Fruit fly (Drosophila melanogaster) whole organism, embryonic: ENCODE data around the gene dsd.

Experiments used
- B-H1 ChIP-seq: fragments of 200-800 bp; sonication (Bioruptor generic); IDR thresholded peaks from 3 replicates; pipeline ENCODE4 v1.3.6; 2022; ENCODE audit warnings: missing biosample characterization, missing genetic modification characterization
- CG11560 ChIP-seq: fragments of 200-800 bp; sonication (Bioruptor generic); IDR thresholded peaks from 3 replicates; pipeline ENCODE4 v1.3.6; 2022; ENCODE audit warnings: missing biosample characterization, missing genetic modification characterization
- CG11695 ChIP-seq: fragments of 200-800 bp; sonication (Bioruptor generic); IDR thresholded peaks from 3 replicates; pipeline ENCODE4 v1.3.6; 2022; ENCODE audit warnings: missing biosample characterization, missing genetic modification characterization
- CG12769 ChIP-seq: fragments of 200-800 bp; sonication (Bioruptor generic); optimal IDR thresholded peaks from 2 replicates; lab custom pipeline; 2019; ENCODE audit warnings: missing biosample characterization, mild to moderate bottlenecking, missing genetic modification characterization, moderate library complexity
- CG14667 ChIP-seq: fragments of 200-800 bp; sonication (Bioruptor generic); IDR thresholded peaks from 2 replicates; pipeline ENCODE4 v1.3.6; 2022; ENCODE audit warnings: missing biosample characterization, missing genetic modification characterization
- CG1603 ChIP-seq: fragments of 200-800 bp; sonication (Bioruptor generic); optimal IDR thresholded peaks from 2 replicates; lab custom pipeline; 2019; ENCODE audit warnings: missing biosample characterization, mild to moderate bottlenecking, missing genetic modification characterization, moderate library complexity
- CG1647 ChIP-seq: fragments of 200-800 bp; sonication (Bioruptor generic); optimal IDR thresholded peaks from 3 replicates; lab custom pipeline; 2016; ENCODE audit warnings: missing biosample characterization, missing genetic modification characterization
- CG18262 ChIP-seq: fragments of 200-800 bp; optimal IDR thresholded peaks from 3 replicates; lab custom pipeline; 2019; ENCODE audit warnings: missing biosample characterization, mild to moderate bottlenecking, missing genetic modification characterization, moderate library complexity
- CG30020 ChIP-seq: fragments of 200-800 bp; optimal IDR thresholded peaks from 2 replicates; lab custom pipeline; 2019; ENCODE audit warnings: missing biosample characterization, mild to moderate bottlenecking, missing genetic modification characterization, moderate library complexity
- CG30403 ChIP-seq: fragments of 200-800 bp; sonication (Bioruptor generic); optimal IDR thresholded peaks from 3 replicates; lab custom pipeline; 2016; ENCODE audit warnings: missing biosample characterization, missing genetic modification characterization
- CG31441 ChIP-seq: fragments of 200-800 bp; sonication (Bioruptor generic); IDR thresholded peaks from 2 replicates; pipeline ENCODE4 v1.3.6; 2022; ENCODE audit warnings: missing biosample characterization, missing genetic modification characterization
- CG32767 ChIP-seq: fragments of 200-800 bp; sonication (Bioruptor generic); IDR thresholded peaks from 2 replicates; pipeline ENCODE4 v1.3.6; 2022; ENCODE audit warnings: missing biosample characterization, missing genetic modification characterization
- CG3281 ChIP-seq: fragments of 200-800 bp; sonication (Bioruptor generic); optimal IDR thresholded peaks from 3 replicates; lab custom pipeline; 2017; ENCODE audit warnings: missing biosample characterization, mild to moderate bottlenecking, missing genetic modification characterization
- CG4360 ChIP-seq: fragments of 200-800 bp; sonication (Bioruptor generic); IDR thresholded peaks from 2 replicates; pipeline ENCODE4 v1.3.6; 2022; ENCODE audit warnings: missing biosample characterization, missing genetic modification characterization
- CG4617 ChIP-seq: fragments of 200-800 bp; sonication (Bioruptor generic); optimal IDR thresholded peaks from 3 replicates; lab custom pipeline; 2016; ENCODE audit warnings: missing biosample characterization, missing genetic modification characterization, borderline replicate concordance
- CG6272 ChIP-seq: fragments of 200-800 bp; sonication (Bioruptor generic); IDR thresholded peaks from 2 replicates; pipeline ENCODE4 v1.3.6; 2022; ENCODE audit warnings: missing biosample characterization, missing genetic modification characterization
- CG6654 ChIP-seq: fragments of 200-800 bp; sonication (Bioruptor generic); optimal IDR thresholded peaks from 2 replicates; lab custom pipeline; 2017; ENCODE audit warnings: missing biosample characterization, mild to moderate bottlenecking, missing genetic modification characterization
- CG7786 ChIP-seq: fragments of 200-800 bp; sonication (Bioruptor generic); optimal IDR thresholded peaks from 2 replicates; lab custom pipeline; 2016; ENCODE audit warnings: missing biosample characterization, missing genetic modification characterization
- CG9797 ChIP-seq: fragments of 200-800 bp; sonication (Bioruptor generic); optimal IDR thresholded peaks from 3 replicates; lab custom pipeline; 2018; ENCODE audit warnings: missing biosample characterization, mild to moderate bottlenecking, missing genetic modification characterization
- CG9817 ChIP-seq: fragments of 200-800 bp; sonication (Bioruptor generic); optimal IDR thresholded peaks from 2 replicates; lab custom pipeline; 2018; ENCODE audit warnings: missing biosample characterization, mild to moderate bottlenecking, missing genetic modification characterization, moderate library complexity
- CoRest ChIP-seq: fragments of 200-800 bp; sonication (Bioruptor generic); optimal IDR thresholded peaks from 3 replicates; lab custom pipeline; 2018; ENCODE audit warnings: missing biosample characterization, mild to moderate bottlenecking, missing genetic modification characterization, moderate library complexity
- D ChIP-seq, 2 experiments: fragments of 200-800 bp in 1 of 2; fragments of >200 bp in 1 of 2; sonication (Bioruptor generic) in 1 of 2; optimal IDR thresholded peaks; 2 replicates in 1 of 2; 3 replicates in 1 of 2; lab custom pipeline; 2017; ENCODE audit warnings: mild to moderate bottlenecking in 1 of 2, missing biosample characterization in 1 of 2, missing genetic modification characterization in 1 of 2, missing genetic modification reagents in 1 of 2
- D19B ChIP-seq: fragments of 200-800 bp; sonication (Bioruptor generic); optimal IDR thresholded peaks from 2 replicates; lab custom pipeline; 2017; ENCODE audit warnings: missing biosample characterization, mild to moderate bottlenecking, missing genetic modification characterization
- Dp ChIP-seq: fragments of 200-800 bp; sonication (Bioruptor generic); optimal IDR thresholded peaks from 2 replicates; lab custom pipeline; 2018; ENCODE audit warnings: missing biosample characterization, mild to moderate bottlenecking, missing genetic modification characterization, moderate library complexity
- Fer1 ChIP-seq: fragments of 200-800 bp; sonication (Bioruptor generic); optimal IDR thresholded peaks from 2 replicates; lab custom pipeline; 2017; ENCODE audit warnings: missing biosample characterization, mild to moderate bottlenecking, missing genetic modification characterization
- HHEX ChIP-seq: fragments of 200-800 bp; sonication (Bioruptor generic); optimal IDR thresholded peaks from 3 replicates; lab custom pipeline; 2017; ENCODE audit warnings: missing biosample characterization, mild to moderate bottlenecking, missing genetic modification characterization, missing genetic modification reagents
- HLHmδ ChIP-seq: fragments of 200-800 bp; sonication (Bioruptor generic); optimal IDR thresholded peaks from 2 replicates; lab custom pipeline; 2018; ENCODE audit warnings: missing biosample characterization, mild to moderate bottlenecking, missing genetic modification characterization, moderate library complexity
- Med ChIP-seq: fragments of 200-800 bp; sonication (Bioruptor generic); peaks from one replicate; lab custom pipeline; 2016; ENCODE audit warnings: missing biosample characterization, missing genetic modification characterization, mild to moderate bottlenecking, inconsistent platforms, moderate library complexity
- NC2β ChIP-seq: fragments of 200-800 bp; sonication (Bioruptor generic); optimal IDR thresholded peaks from 2 replicates; lab custom pipeline; 2016; ENCODE audit warnings: missing biosample characterization, missing genetic modification characterization
- NFAT ChIP-seq: fragments of 200-800 bp; sonication (Bioruptor generic); IDR thresholded peaks from 2 replicates; pipeline ENCODE4 v1.3.6; 2022; ENCODE audit warnings: missing biosample characterization, missing genetic modification characterization
- Sox102F ChIP-seq: fragments of 200-800 bp; sonication (Bioruptor generic); optimal IDR thresholded peaks from 2 replicates; lab custom pipeline; 2018; ENCODE audit warnings: missing biosample characterization, mild to moderate bottlenecking, missing genetic modification characterization, moderate library complexity
- Vsx1 ChIP-seq: fragments of 200-800 bp; sonication (Bioruptor generic); optimal IDR thresholded peaks from 2 replicates; lab custom pipeline; 2017; ENCODE audit warnings: missing biosample characterization, mild to moderate bottlenecking, missing genetic modification characterization, missing genetic modification reagents
- da ChIP-seq: fragments of 200-800 bp; sonication (Bioruptor generic); optimal IDR thresholded peaks from 2 replicates; lab custom pipeline; 2016; ENCODE audit warnings: missing biosample characterization, missing genetic modification characterization
- danr ChIP-seq: fragments of 200-800 bp; sonication (Bioruptor generic); IDR thresholded peaks from 2 replicates; pipeline ENCODE4 v1.3.6; 2022; ENCODE audit warnings: missing biosample characterization, missing genetic modification characterization
- en ChIP-seq: fragments of 200-800 bp; sonication (Bioruptor generic); optimal IDR thresholded peaks from 2 replicates; lab custom pipeline; 2016; ENCODE audit warnings: missing biosample characterization, missing genetic modification characterization
- esg ChIP-seq: fragments of 200-800 bp; sonication (Bioruptor generic); conservative IDR thresholded peaks from 2 replicates; pipeline ENCODE4 v1.3.6; 2022; ENCODE audit warnings: missing biosample characterization, missing genetic modification characterization
- ftz-f1 ChIP-seq: fragments of 200-800 bp; sonication (Bioruptor generic); optimal IDR thresholded peaks from 2 replicates; lab custom pipeline; 2016; ENCODE audit warnings: missing biosample characterization, missing genetic modification characterization
- hbn ChIP-seq: fragments of 200-800 bp; sonication (Bioruptor generic); IDR thresholded peaks from 2 replicates; pipeline ENCODE4 v1.3.6; 2022; ENCODE audit warnings: missing biosample characterization, missing genetic modification characterization; ENCODE audit not compliant: partially characterized antibody
- hth ChIP-seq: fragments of >200 bp; optimal IDR thresholded peaks from 2 replicates; lab custom pipeline; 2017; ENCODE audit warnings: inconsistent platforms
- jigr1 ChIP-seq: fragments of 200-800 bp; sonication (Bioruptor generic); IDR thresholded peaks from 3 replicates; pipeline ENCODE4 v1.3.6; 2022; ENCODE audit warnings: missing biosample characterization, missing genetic modification characterization
- jumu ChIP-seq: fragments of 200-800 bp; sonication (Bioruptor generic); optimal IDR thresholded peaks from 3 replicates; lab custom pipeline; 2016; ENCODE audit warnings: missing biosample characterization, missing genetic modification characterization
- odd ChIP-seq: fragments of 200-800 bp; sonication (Bioruptor generic); optimal IDR thresholded peaks from 2 replicates; lab custom pipeline; 2017; ENCODE audit warnings: missing biosample characterization, mild to moderate bottlenecking, missing genetic modification characterization
- org-1 ChIP-seq: fragments of 200-800 bp; sonication (Bioruptor generic); optimal IDR thresholded peaks from 2 replicates; lab custom pipeline; 2017; ENCODE audit warnings: missing biosample characterization, missing genetic modification characterization
- otp ChIP-seq: fragments of 200-800 bp; sonication (Bioruptor generic); IDR thresholded peaks from 3 replicates; pipeline ENCODE4, ENCODE4 v1.3.6; 2022; ENCODE audit warnings: missing biosample characterization, missing genetic modification characterization
- pnt ChIP-seq: fragments of 200-800 bp; sonication (Bioruptor generic); optimal IDR thresholded peaks from 3 replicates; lab custom pipeline; 2016; ENCODE audit warnings: missing biosample characterization, missing genetic modification characterization
- prd ChIP-seq, 3 experiments: fragments of >200 bp in 2 of 3; fragments of 200-800 bp in 1 of 3; sonication (Bioruptor generic) in 1 of 3; optimal IDR thresholded peaks in 2 of 3; IDR thresholded peaks in 1 of 3; 2 replicates in 2 of 3; 3 replicates in 1 of 3; pipeline versions ENCODE4 v1.3.6 to Lab custom; 2017 to 2022; ENCODE audit warnings: missing biosample characterization in 1 of 3, missing genetic modification characterization in 1 of 3
- sens-2 ChIP-seq: fragments of 200-800 bp; sonication (Bioruptor generic); IDR thresholded peaks from 2 replicates; pipeline ENCODE4 v1.3.6; 2022; ENCODE audit warnings: missing biosample characterization, missing genetic modification characterization
- sim ChIP-seq: fragments of 200-800 bp; sonication (Bioruptor generic); IDR thresholded peaks from 2 replicates; pipeline ENCODE4 v1.3.6; 2022; ENCODE audit warnings: missing biosample characterization, missing genetic modification characterization
- sr ChIP-seq: fragments of 200-800 bp; sonication (Bioruptor generic); IDR thresholded peaks from 3 replicates; pipeline ENCODE4 v1.3.6; 2022; ENCODE audit warnings: missing biosample characterization, missing genetic modification characterization
- tup ChIP-seq: fragments of 200-800 bp; sonication (Bioruptor generic); optimal IDR thresholded peaks from 2 replicates; lab custom pipeline; 2016; ENCODE audit warnings: missing biosample characterization, mild to moderate bottlenecking, missing genetic modification characterization, moderate library complexity
- zen ChIP-seq: fragments of 200-800 bp; sonication (Bioruptor generic); optimal IDR thresholded peaks from 3 replicates; lab custom pipeline; 2018; ENCODE audit warnings: missing biosample characterization, mild to moderate bottlenecking, missing genetic modification characterization, moderate library complexity

Gene dsd

DNA sequence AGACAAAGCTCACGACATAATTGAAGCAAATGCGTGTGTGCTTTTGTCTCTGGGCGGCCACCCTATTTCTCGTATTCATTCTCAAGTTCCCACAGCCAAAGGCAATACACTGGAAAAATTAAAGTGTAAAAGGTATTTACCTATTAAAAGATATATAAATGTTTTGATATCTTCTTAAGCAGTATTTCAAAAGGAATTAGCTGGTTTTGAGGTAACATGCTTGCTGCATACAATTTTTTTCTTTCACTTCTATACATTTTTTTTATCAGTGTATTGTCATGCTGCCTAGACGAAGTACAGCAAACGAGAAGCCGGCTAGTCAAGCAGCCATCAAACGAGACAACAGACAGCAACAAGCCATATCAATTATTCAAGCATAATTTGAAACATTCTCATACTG lies 6.6 kb upstream of the dsd start (continued):
- TF ChIP-seq HHEX (GFP tag; lab: Kevin White, UChicago) = no peak
- no peak for TF ChIP-seq CG9797 (GFP tag; lab: Kevin White, UChicago)
- TF ChIP-seq CG11695 (GFP tag; lab: Robert Waterston, UW) = no peak
- TF ChIP-seq CG9817 = no peak
- TF ChIP-seq org-1 = no peak
- TF ChIP-seq esg (GFP tag; lab: Robert Waterston, UW) = peak; percentile 37
- no peak for TF ChIP-seq hbn (GFP tag; lab: Robert Waterston, UW)
- no peak for TF ChIP-seq CG4360 (GFP tag; lab: Robert Waterston, UW)
- TF ChIP-seq sim (GFP tag; lab: Robert Waterston, UW) = no peak
- TF ChIP-seq B-H1 (GFP tag; lab: Robert Waterston, UW) = no peak
- no peak for TF ChIP-seq CG6654 (GFP tag; lab: Kevin White, UChicago)
- TF ChIP-seq jigr1 (GFP tag; lab: Robert Waterston, UW) = no peak
- TF ChIP-seq Vsx1 (GFP tag; lab: Kevin White, UChicago) = no peak
- TF ChIP-seq Med (GFP tag; lab: Kevin White, UChicago) = peak; percentile 83
- TF ChIP-seq CG4617 (GFP tag; lab: Kevin White, UChicago) = no peak
- no peak for TF ChIP-seq CG14667 (GFP tag; lab: Robert Waterston, UW)
- peak; percentile 40 for TF ChIP-seq CG3281 (GFP tag; lab: Kevin White, UChicago)
- peak; percentile 59 for TF ChIP-seq Fer1 (GFP tag; lab: Kevin White, UChicago)
- no peak for TF ChIP-seq CG11560 (tag; lab: Robert Waterston, UW)
- TF ChIP-seq CG6272 = no peak
- TF ChIP-seq CoRest (tag; lab: Kevin White, UChicago) = no peak
- TF ChIP-seq Sox102F = peak; percentile 11
- peak; percentile 8 for TF ChIP-seq CG18262 (tag; lab: Kevin White, UChicago)
- TF ChIP-seq CG1603 (tag; lab: Kevin White, UChicago) = no peak
- TF ChIP-seq NFAT (GFP tag; lab: Robert Waterston, UW) = no peak
- TF ChIP-seq danr (GFP tag; lab: Robert Waterston, UW) = no peak
- no peak for TF ChIP-seq CG1647
- no peak for TF ChIP-seq CG30403
- TF ChIP-seq odd = no peak
- no peak for TF ChIP-seq jumu (GFP tag; lab: Kevin White, UChicago)
- no peak for TF ChIP-seq sens-2 (GFP tag; lab: Robert Waterston, UW)
- no peak for TF ChIP-seq CG32767 (GFP tag; lab: Robert Waterston, UW)
- TF ChIP-seq NC2β (GFP tag; lab: Kevin White, UChicago) = no peak
- TF ChIP-seq CG30020 = no peak
- TF ChIP-seq Dp (GFP tag; lab: Kevin White, UChicago) = no peak
- no peak for TF ChIP-seq tup (GFP tag; lab: Kevin White, UChicago)
- TF ChIP-seq zen = peak; percentile 1
- TF ChIP-seq hth (lab: Kevin White, UChicago) = no peak
- no peak for TF ChIP-seq da (GFP tag; lab: Kevin White, UChicago)
- TF ChIP-seq CG12769 (tag; lab: Kevin White, UChicago) = no peak
- TF ChIP-seq CG31441 = 0 out of 2 replicates have a peak, but pooled peaks have one; percentile 34
- no peak for TF ChIP-seq pnt
- TF ChIP-seq otp = no peak
- TF ChIP-seq CG7786 (GFP tag; lab: Kevin White, UChicago) = no peak
- TF ChIP-seq sr (GFP tag; lab: Robert Waterston, UW) = no peak
- no peak for TF ChIP-seq prd (optimal IDR thresholded peaks at IDR 0.05; lab: Kevin White, UChicago)
- no peak; the same call in 2 of the 3 replicates for TF ChIP-seq prd (GFP tag; IDR thresholded peaks at IDR 0.05; lab: Robert Waterston, UW)
- no peak for TF ChIP-seq ftz-f1 (GFP tag; lab: Kevin White, UChicago)
- TF ChIP-seq en (GFP tag; lab: Kevin White, UChicago) = no peak
- no peak for TF ChIP-seq D19B (GFP tag; lab: Kevin White, UChicago)
- TF ChIP-seq D (optimal IDR thresholded peaks at IDR 0.05; lab: Kevin White, UChicago) = no peak
- no peak for TF ChIP-seq D (GFP tag; optimal IDR thresholded peaks at IDR 0.05; lab: Kevin White, UChicago)
- no peak for TF ChIP-seq HLHmδ (GFP tag; lab: Kevin White, UChicago)
